Fruit fly (Drosophila melanogaster) whole organism, embryonic: ENCODE measurements around the gene mib1.

Source experiments
- Ada2b ChIP-seq: fragments of 200-800 bp; sonication (Bioruptor generic); IDR thresholded peaks from 2 replicates; pipeline ENCODE4 v1.3.6; 2022; ENCODE audit warnings: missing biosample characterization, missing genetic modification characterization
- Asciz ChIP-seq: fragments of 200-800 bp; sonication (Bioruptor generic); optimal IDR thresholded peaks from 2 replicates; lab custom pipeline; 2017; ENCODE audit warnings: missing biosample characterization, mild to moderate bottlenecking, missing genetic modification characterization, missing genetic modification reagents
- CG10209 ChIP-seq: fragments of 200-800 bp; sonication (Bioruptor generic); optimal IDR thresholded peaks from 3 replicates; lab custom pipeline; 2017; ENCODE audit warnings: missing biosample characterization, mild to moderate bottlenecking, missing genetic modification characterization, missing genetic modification reagents
- CG1024 ChIP-seq: fragments of 200-800 bp; sonication (Bioruptor generic); IDR thresholded peaks from 2 replicates; pipeline ENCODE4 v1.3.6; 2022; ENCODE audit warnings: missing biosample characterization, missing genetic modification characterization
- CG12391 ChIP-seq: fragments of 200-800 bp; sonication (Bioruptor generic); optimal IDR thresholded peaks from 3 replicates; lab custom pipeline; 2018; ENCODE audit warnings: missing biosample characterization, mild to moderate bottlenecking, missing genetic modification characterization, moderate library complexity
- CG12659 ChIP-seq: fragments of 200-800 bp; sonication (Bioruptor generic); optimal IDR thresholded peaks from 3 replicates; lab custom pipeline; 2017; ENCODE audit warnings: mild to moderate bottlenecking, missing biosample characterization, missing genetic modification reagents, missing genetic modification characterization
- CG12744 ChIP-seq: fragments of 200-800 bp; sonication (Bioruptor generic); optimal IDR thresholded peaks from 2 replicates; lab custom pipeline; 2016; ENCODE audit warnings: missing biosample characterization, missing genetic modification characterization
- CG13775 ChIP-seq: fragments of 200-800 bp; sonication (Bioruptor generic); optimal IDR thresholded peaks from 3 replicates; lab custom pipeline; 2017; ENCODE audit warnings: missing biosample characterization, mild to moderate bottlenecking, missing genetic modification characterization
- CG17361 ChIP-seq: fragments of 200-800 bp; sonication (Bioruptor generic); IDR thresholded peaks from 3 replicates; pipeline ENCODE4 v1.3.6; 2022; ENCODE audit warnings: missing biosample characterization, missing genetic modification characterization
- CG17385 ChIP-seq: fragments of 200-800 bp; sonication (Bioruptor generic); optimal IDR thresholded peaks from 3 replicates; lab custom pipeline; 2018; ENCODE audit warnings: missing biosample characterization, mild to moderate bottlenecking, missing genetic modification characterization
- CG17829 ChIP-seq: fragments of 200-800 bp; optimal IDR thresholded peaks from 2 replicates; lab custom pipeline; 2019; ENCODE audit warnings: missing biosample characterization, mild to moderate bottlenecking, missing genetic modification characterization, moderate library complexity
- CG18599 ChIP-seq: fragments of 200-800 bp; sonication (Bioruptor generic); optimal IDR thresholded peaks from 3 replicates; lab custom pipeline; 2017; ENCODE audit warnings: missing biosample characterization, missing genetic modification characterization, mild to moderate bottlenecking, moderate library complexity, missing genetic modification reagents
- CG18619 ChIP-seq: fragments of 200-800 bp; sonication (Bioruptor generic); optimal IDR thresholded peaks from 3 replicates; lab custom pipeline; 2017; ENCODE audit warnings: missing biosample characterization, mild to moderate bottlenecking, missing genetic modification characterization
- CG2712 ChIP-seq: fragments of 200-800 bp; optimal IDR thresholded peaks from 3 replicates; lab custom pipeline; 2019; ENCODE audit warnings: missing biosample characterization, mild to moderate bottlenecking, missing genetic modification characterization, moderate library complexity
- CG31441 ChIP-seq: fragments of 200-800 bp; sonication (Bioruptor generic); IDR thresholded peaks from 2 replicates; pipeline ENCODE4 v1.3.6; 2022; ENCODE audit warnings: missing biosample characterization, missing genetic modification characterization
- CG32532 ChIP-seq: fragments of 200-800 bp; sonication (Bioruptor generic); IDR thresholded peaks from 2 replicates; pipeline ENCODE4 v1.3.6; 2022; ENCODE audit warnings: missing biosample characterization, missing genetic modification characterization
- CG4424 ChIP-seq: fragments of 200-800 bp; sonication (Bioruptor generic); optimal IDR thresholded peaks from 3 replicates; lab custom pipeline; 2016; ENCODE audit warnings: missing biosample characterization, missing genetic modification characterization
- CG7556 ChIP-seq: fragments of 200-800 bp; sonication (Bioruptor generic); optimal IDR thresholded peaks from 2 replicates; lab custom pipeline; 2017; ENCODE audit warnings: missing biosample characterization, mild to moderate bottlenecking, missing genetic modification characterization
- CG9727 ChIP-seq: fragments of 200-800 bp; sonication (Bioruptor generic); optimal IDR thresholded peaks from 3 replicates; lab custom pipeline; 2017; ENCODE audit warnings: missing biosample characterization, mild to moderate bottlenecking, missing genetic modification characterization
- CoRest ChIP-seq: fragments of 200-800 bp; sonication (Bioruptor generic); optimal IDR thresholded peaks from 3 replicates; lab custom pipeline; 2018; ENCODE audit warnings: missing biosample characterization, mild to moderate bottlenecking, missing genetic modification characterization, moderate library complexity
- D19A ChIP-seq: fragments of 200-800 bp; optimal IDR thresholded peaks from 3 replicates; lab custom pipeline; 2019; ENCODE audit warnings: missing biosample characterization, mild to moderate bottlenecking, missing genetic modification characterization, moderate library complexity
- E2f2 ChIP-seq: fragments of 200-800 bp; sonication (Bioruptor generic); IDR thresholded peaks from 2 replicates; pipeline ENCODE4 v1.3.6; 2022; ENCODE audit warnings: missing biosample characterization, missing genetic modification characterization
- HHEX ChIP-seq: fragments of 200-800 bp; sonication (Bioruptor generic); optimal IDR thresholded peaks from 3 replicates; lab custom pipeline; 2017; ENCODE audit warnings: missing biosample characterization, mild to moderate bottlenecking, missing genetic modification characterization, missing genetic modification reagents
- HmgD ChIP-seq: fragments of 200-800 bp; sonication (Bioruptor generic); optimal IDR thresholded peaks from 3 replicates; lab custom pipeline; 2016; ENCODE audit warnings: missing biosample characterization, missing genetic modification characterization
- Hr51 ChIP-seq, 2 experiments: fragments of 200-800 bp; sonication (Bioruptor generic); optimal IDR thresholded peaks; 2 replicates in 1 of 2; 3 replicates in 1 of 2; lab custom pipeline; 2016 to 2018; ENCODE audit warnings: missing biosample characterization in 2 of 2, missing genetic modification characterization in 2 of 2, mild to moderate bottlenecking in 1 of 2, moderate library complexity in 1 of 2
- Med ChIP-seq: fragments of 200-800 bp; sonication (Bioruptor generic); peaks from one replicate; lab custom pipeline; 2016; ENCODE audit warnings: missing biosample characterization, missing genetic modification characterization, mild to moderate bottlenecking, inconsistent platforms, moderate library complexity
- Mrtf ChIP-seq: fragments of 200-800 bp; sonication (Bioruptor generic); IDR thresholded peaks from 3 replicates; pipeline ENCODE4 v1.3.6; 2022; ENCODE audit warnings: missing biosample characterization, missing genetic modification characterization
- NfI ChIP-seq: fragments of 200-800 bp; sonication (Bioruptor generic); optimal IDR thresholded peaks from 3 replicates; lab custom pipeline; 2018; ENCODE audit warnings: missing biosample characterization, mild to moderate bottlenecking, missing genetic modification characterization, moderate library complexity
- Rfx ChIP-seq: fragments of 200-800 bp; sonication (Bioruptor generic); IDR thresholded peaks from 2 replicates; pipeline ENCODE4 v1.3.6; 2022; ENCODE audit warnings: missing biosample characterization, missing genetic modification characterization
- Xrp1 ChIP-seq: fragments of 200-800 bp; sonication (Bioruptor generic); IDR thresholded peaks from 2 replicates; pipeline ENCODE4 v1.3.6; 2022; ENCODE audit warnings: missing biosample characterization, missing genetic modification characterization
- bbx ChIP-seq: fragments of 200-800 bp; sonication (Bioruptor generic); IDR thresholded peaks from 2 replicates; pipeline ENCODE4 v1.3.6; 2022; ENCODE audit warnings: missing biosample characterization, missing genetic modification characterization; ENCODE audit not compliant: partially characterized antibody
- bigmax ChIP-seq: fragments of 200-800 bp; sonication (Bioruptor generic); optimal IDR thresholded peaks from 2 replicates; lab custom pipeline; 2018; ENCODE audit warnings: missing biosample characterization, mild to moderate bottlenecking, missing genetic modification characterization
- ci ChIP-seq: fragments of 200-800 bp; sonication (Bioruptor generic); IDR thresholded peaks from 3 replicates; pipeline ENCODE4 v1.3.6; 2022; ENCODE audit warnings: missing biosample characterization, missing genetic modification characterization
- dmrt99B ChIP-seq: fragments of 200-800 bp; sonication (Bioruptor generic); optimal IDR thresholded peaks from 2 replicates; lab custom pipeline; 2018; ENCODE audit warnings: missing biosample characterization, mild to moderate bottlenecking, missing genetic modification characterization, moderate library complexity
- dpn ChIP-seq, 2 experiments: fragments of 200-800 bp; sonication (Bioruptor generic); optimal IDR thresholded peaks; 3 replicates each; lab custom pipeline; 2016; ENCODE audit warnings: missing biosample characterization in 2 of 2, missing genetic modification characterization in 2 of 2
- ewg ChIP-seq: fragments of 200-800 bp; sonication (Bioruptor generic); optimal IDR thresholded peaks from 3 replicates; lab custom pipeline; 2017; ENCODE audit warnings: mild to moderate bottlenecking, missing biosample characterization, missing genetic modification reagents, missing genetic modification characterization
- fd96Cb ChIP-seq: fragments of 200-800 bp; sonication (Bioruptor generic); optimal IDR thresholded peaks from 2 replicates; lab custom pipeline; 2018; ENCODE audit warnings: missing biosample characterization, mild to moderate bottlenecking, missing genetic modification characterization, moderate library complexity
- hkb ChIP-seq, 2 experiments: fragments of 200-800 bp in 1 of 2; fragments of >200 bp in 1 of 2; sonication (Bioruptor generic) in 1 of 2; IDR thresholded peaks in 1 of 2; optimal IDR thresholded peaks in 1 of 2; 2 replicates each; pipeline versions ENCODE4 v1.3.6 to Lab custom; 2017 to 2022; ENCODE audit warnings: missing biosample characterization in 1 of 2, missing genetic modification characterization in 1 of 2
- jing ChIP-seq: fragments of 200-800 bp; sonication (Bioruptor generic); optimal IDR thresholded peaks from 2 replicates; lab custom pipeline; 2018; ENCODE audit warnings: missing biosample characterization, mild to moderate bottlenecking, missing genetic modification characterization
- nerfin-1 ChIP-seq: fragments of 200-800 bp; sonication (Bioruptor generic); optimal IDR thresholded peaks from 3 replicates; lab custom pipeline; 2019; ENCODE audit warnings: missing biosample characterization, mild to moderate bottlenecking, missing genetic modification characterization, moderate library complexity
- org-1 ChIP-seq: fragments of 200-800 bp; sonication (Bioruptor generic); optimal IDR thresholded peaks from 2 replicates; lab custom pipeline; 2017; ENCODE audit warnings: missing biosample characterization, missing genetic modification characterization
- ranshi ChIP-seq: fragments of 200-800 bp; sonication (Bioruptor generic); IDR thresholded peaks from 2 replicates; pipeline ENCODE4 v1.3.6; 2022; ENCODE audit warnings: missing biosample characterization, missing genetic modification characterization
- rib ChIP-seq: fragments of 200-800 bp; sonication (Bioruptor generic); IDR thresholded peaks from 2 replicates; pipeline ENCODE4 v1.3.6; 2022; ENCODE audit warnings: missing biosample characterization, missing genetic modification characterization
- run ChIP-seq: fragments of 200-800 bp; sonication (Bioruptor generic); optimal IDR thresholded peaks from 3 replicates; lab custom pipeline; 2018; ENCODE audit warnings: missing biosample characterization, mild to moderate bottlenecking, missing genetic modification characterization
- shn ChIP-seq: fragments of 200-800 bp; sonication (Bioruptor generic); optimal IDR thresholded peaks from 3 replicates; lab custom pipeline; 2016; ENCODE audit warnings: missing biosample characterization, missing genetic modification characterization
- tgo ChIP-seq: fragments of 200-800 bp; sonication (Bioruptor generic); IDR thresholded peaks from 3 replicates; pipeline ENCODE4 v1.3.6; 2022; ENCODE audit warnings: missing biosample characterization, missing genetic modification characterization
- unpg ChIP-seq: fragments of 200-800 bp; sonication (Bioruptor generic); optimal IDR thresholded peaks from 3 replicates; lab custom pipeline; 2018; ENCODE audit warnings: missing biosample characterization, mild to moderate bottlenecking, missing genetic modification characterization, moderate library complexity
- usp ChIP-seq: fragments of >200 bp; optimal IDR thresholded peaks from 2 replicates; lab custom pipeline; 2017; ENCODE audit warnings: missing biosample characterization, missing genetic modification characterization
- wor ChIP-seq: fragments of 200-800 bp; sonication (Bioruptor generic); IDR thresholded peaks from 2 replicates; pipeline ENCODE4 v1.3.6; 2022; ENCODE audit warnings: missing biosample characterization, missing genetic modification characterization

The mib1 gene

DNA sequence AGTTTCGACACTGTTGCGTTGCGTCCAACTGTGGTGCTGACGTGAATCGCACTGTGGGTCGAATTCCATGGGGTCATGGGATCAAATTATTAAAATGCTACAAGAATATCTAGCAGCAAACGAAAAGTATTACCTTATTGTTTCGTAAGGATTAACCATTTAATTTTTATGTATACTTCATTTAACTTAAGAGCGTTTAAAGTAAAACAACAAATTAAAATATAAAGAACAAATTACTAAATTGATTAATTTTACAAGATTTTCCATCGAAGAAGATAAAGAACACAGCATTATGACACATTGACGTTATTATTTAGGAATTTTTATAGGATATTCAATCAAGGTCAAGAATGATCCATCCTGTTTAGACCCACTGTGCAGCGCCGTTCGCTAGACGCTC is 42.5 kb upstream of the mib1 start (continued):
- peak; percentile 45 for TF ChIP-seq org-1 (GFP tag; lab: Kevin White, UChicago)
- TF ChIP-seq nerfin-1 (tag; lab: Kevin White, UChicago), result peak; percentile 14
- TF ChIP-seq CG12659 (GFP tag; lab: Kevin White, UChicago), result peak; percentile 15
- peak; percentile 68 for TF ChIP-seq CG2712
- TF ChIP-seq CG17829 (tag; lab: Kevin White, UChicago), result peak; percentile 57
- peak; percentile 14 for TF ChIP-seq HHEX (GFP tag; lab: Kevin White, UChicago)
- TF ChIP-seq CoRest, result peak; percentile 64
- TF ChIP-seq Mrtf, result 0 out of 3 replicates have a peak, but pooled peaks have one; percentile 39
- no peak for TF ChIP-seq hkb (optimal IDR thresholded peaks at IDR 0.05; lab: Kevin White, UChicago)
- TF ChIP-seq hkb (GFP tag; IDR thresholded peaks at IDR 0.05; lab: Robert Waterston, UW), result peak; percentile 61
- TF ChIP-seq fd96Cb (tag; lab: Kevin White, UChicago), result peak; percentile 51
- no peak for TF ChIP-seq bigmax (GFP tag; lab: Kevin White, UChicago)
- TF ChIP-seq ewg, result peak; percentile 46
- peak; percentile 75 for TF ChIP-seq CG31441 (GFP tag; lab: Robert Waterston, UW)
- TF ChIP-seq Hr51 (GFP tag; optimal IDR thresholded peaks at IDR 0.05; lab: Kevin White, UChicago), result peak in 1 of 2 experiments; percentile 83
- 0 out of 2 replicates have a peak, but pooled peaks have one; percentile 19 for TF ChIP-seq wor (GFP tag; lab: Robert Waterston, UW)
- TF ChIP-seq Rfx, result peak; percentile 31; the same call in 1 of the 2 replicates
- TF ChIP-seq CG17385 (GFP tag; lab: Kevin White, UChicago), result peak; percentile 31
- no peak for TF ChIP-seq shn (GFP tag; lab: Kevin White, UChicago)
- TF ChIP-seq CG12391 (tag; lab: Kevin White, UChicago), result peak; percentile 51
- no peak for TF ChIP-seq rib (GFP tag; lab: Robert Waterston, UW)
- TF ChIP-seq CG10209, result peak; percentile 13
- peak; percentile 12 for TF ChIP-seq run (tag; lab: Kevin White, UChicago)
- peak; percentile 47 for TF ChIP-seq D19A (tag; lab: Kevin White, UChicago)
- peak; percentile 32; the same call in 1 of the 3 replicates for TF ChIP-seq tgo (GFP tag; lab: Robert Waterston, UW)
- TF ChIP-seq ranshi, result no peak
- TF ChIP-seq ci (GFP tag; lab: Robert Waterston, UW), result 0 out of 3 replicates have a peak, but pooled peaks have one; percentile 53
- peak; percentile 67 for TF ChIP-seq CG7556 (GFP tag; lab: Kevin White, UChicago)
- TF ChIP-seq Med (GFP tag; lab: Kevin White, UChicago), result peak; percentile 79
- TF ChIP-seq CG4424 (GFP tag; lab: Kevin White, UChicago), result peak; percentile 50
- peak; percentile 36 for TF ChIP-seq CG18599
- 0 out of 2 replicates have a peak, but pooled peaks have one; percentile 21 for TF ChIP-seq CG1024 (GFP tag; lab: Robert Waterston, UW)
- TF ChIP-seq Ada2b, result no peak
- peak; percentile 30 for TF ChIP-seq CG13775 (GFP tag; lab: Kevin White, UChicago)
- peak; percentile 61 for TF ChIP-seq Asciz (GFP tag; lab: Kevin White, UChicago)
- TF ChIP-seq jing, result peak; percentile 26
- peak; percentile 64 for TF ChIP-seq CG9727 (GFP tag; lab: Kevin White, UChicago)
- TF ChIP-seq CG17361 (GFP tag; lab: Robert Waterston, UW), result peak; percentile 78
- TF ChIP-seq unpg, result peak; percentile 50
- peak; percentile 42 for TF ChIP-seq CG18619 (GFP tag; lab: Kevin White, UChicago)
- no peak for TF ChIP-seq CG12744 (GFP tag; lab: Kevin White, UChicago)
- no peak for TF ChIP-seq HmgD (GFP tag; lab: Kevin White, UChicago)
- no peak for TF ChIP-seq bbx
- no peak; the same call in none of the 2 replicates for TF ChIP-seq CG32532 (GFP tag; lab: Robert Waterston, UW)
- TF ChIP-seq usp, result no peak
- TF ChIP-seq NfI (GFP tag; lab: Kevin White, UChicago), result peak; percentile 19
- TF ChIP-seq dmrt99B (tag; lab: Kevin White, UChicago), result peak; percentile 80
- TF ChIP-seq dpn (GFP tag; optimal IDR thresholded peaks at IDR 0.05; lab: Kevin White, UChicago), result peak in 1 of 2 experiments; percentile 38
- TF ChIP-seq Xrp1, result 0 out of 2 replicates have a peak, but pooled peaks have one; percentile 44
- peak; percentile 22; the same call in 1 of the 2 replicates for TF ChIP-seq E2f2
